Worm (Caenorhabditis elegans) whole organism, mixed stage, embryonic: Measurements from ENCODE around the gene clec-195.
"Not testable (repeated sequence)": the region's sequence is repeated elsewhere in the genome, so short reads cannot be mapped to it uniquely, and the experiment has no call there.

Source experiments
- bed-3 ChIP-seq: fragments of 200-800 bp; sonication (Bioruptor generic); optimal IDR thresholded peaks from 3 replicates; lab custom pipeline; 2018; ENCODE audit warnings: mild to moderate bottlenecking, missing genetic modification characterization, moderate library complexity, missing compliant biosample characterization
- blmp-1 ChIP-seq: fragments of 150-350 bp; optimal IDR thresholded peaks from 2 replicates; lab custom pipeline; 2014; ENCODE audit warnings: missing biosample characterization, missing genetic modification characterization
- ceh-39 ChIP-seq: fragments of 150-350 bp; optimal IDR thresholded peaks from 2 replicates; lab custom pipeline; 2014; ENCODE audit warnings: missing biosample characterization, missing genetic modification characterization
- ceh-83 ChIP-seq: fragments of 200-800 bp; sonication (Bioruptor generic); optimal IDR thresholded peaks from 2 replicates; lab custom pipeline; 2018; ENCODE audit warnings: mild to moderate bottlenecking, missing genetic modification characterization, missing compliant biosample characterization
- ces-1 ChIP-seq: fragments of 150-350 bp; optimal IDR thresholded peaks from 2 replicates; lab custom pipeline; 2014; ENCODE audit warnings: missing biosample characterization, missing genetic modification reagents, missing genetic modification characterization
- cnd-1 ChIP-seq: fragments of 200-800 bp; sonication (Bioruptor generic); optimal IDR thresholded peaks from 2 replicates; lab custom pipeline; 2018; ENCODE audit warnings: mild to moderate bottlenecking, missing genetic modification characterization, missing compliant biosample characterization
- drap-1 ChIP-seq: fragments of 200-800 bp; sonication (Bioruptor generic); optimal IDR thresholded peaks from 3 replicates; lab custom pipeline; 2018; ENCODE audit warnings: mild to moderate bottlenecking, missing genetic modification characterization, missing compliant biosample characterization
- elt-1 ChIP-seq: sonication (generic microtip); optimal IDR thresholded peaks from 2 replicates; lab custom pipeline; 2017; ENCODE audit warnings: missing genetic modification characterization, mild to moderate bottlenecking, missing compliant biosample characterization, antibody characterized with exemption, moderate library complexity, borderline replicate concordance; ENCODE audit not compliant: insufficient read depth
- elt-3 ChIP-seq: fragments of 150-350 bp; optimal IDR thresholded peaks from 2 replicates; lab custom pipeline; 2014; ENCODE audit warnings: missing biosample characterization, missing genetic modification characterization
- flh-1 ChIP-seq: fragments of 200-800 bp; sonication (Bioruptor generic); optimal IDR thresholded peaks from 2 replicates; lab custom pipeline; 2018; ENCODE audit warnings: mild to moderate bottlenecking, missing genetic modification characterization, moderate library complexity, missing compliant biosample characterization
- hlh-1 ChIP-seq: fragments of 150-350 bp; optimal IDR thresholded peaks from 2 replicates; lab custom pipeline; 2014; ENCODE audit warnings: missing biosample characterization, missing genetic modification reagents, missing genetic modification characterization
- lin-13 ChIP-seq: fragments of 150-350 bp; optimal IDR thresholded peaks from 2 replicates; lab custom pipeline; 2014; ENCODE audit warnings: missing biosample characterization, missing genetic modification characterization
- lin-32 ChIP-seq: fragments of 200-800 bp; sonication (Bioruptor generic); optimal IDR thresholded peaks from 2 replicates; lab custom pipeline; 2018; ENCODE audit warnings: mild to moderate bottlenecking, missing genetic modification characterization, missing compliant biosample characterization
- mab-5 ChIP-seq: fragments of 150-350 bp; optimal IDR thresholded peaks from 2 replicates; lab custom pipeline; 2014; ENCODE audit warnings: missing biosample characterization, missing genetic modification characterization
- mep-1 ChIP-seq: fragments of 150-350 bp; optimal IDR thresholded peaks from 2 replicates; lab custom pipeline; 2017; ENCODE audit warnings: missing biosample characterization, missing genetic modification reagents, missing genetic modification characterization, inconsistent platforms
- mls-2 ChIP-seq: sonication (generic microtip); optimal IDR thresholded peaks from 2 replicates; lab custom pipeline; 2016; ENCODE audit warnings: mild to moderate bottlenecking, missing genetic modification characterization, moderate library complexity, missing compliant biosample characterization
- nhr-12 ChIP-seq: fragments of 150-350 bp; optimal IDR thresholded peaks from 2 replicates; lab custom pipeline; 2014; ENCODE audit warnings: missing biosample characterization, missing genetic modification characterization
- nhr-237 ChIP-seq: fragments of 150-350 bp; optimal IDR thresholded peaks from 2 replicates; lab custom pipeline; 2014; ENCODE audit warnings: missing biosample characterization, missing genetic modification characterization
- nhr-28 ChIP-seq: fragments of 150-350 bp; optimal IDR thresholded peaks from 2 replicates; lab custom pipeline; 2014; ENCODE audit warnings: missing biosample characterization, missing genetic modification characterization
- nhr-76 ChIP-seq: sonication (generic microtip); optimal IDR thresholded peaks from 2 replicates; lab custom pipeline; 2017; ENCODE audit warnings: missing biosample characterization, missing genetic modification characterization
- pha-4 ChIP-seq: fragments of 150-350 bp; optimal IDR thresholded peaks from 2 replicates; lab custom pipeline; 2018; ENCODE audit warnings: missing biosample characterization, missing genetic modification reagents, missing genetic modification characterization
- sem-2 ChIP-seq: fragments of 200-800 bp; sonication (Bioruptor generic); optimal IDR thresholded peaks from 2 replicates; lab custom pipeline; 2018; ENCODE audit warnings: mild to moderate bottlenecking, missing genetic modification characterization, missing compliant biosample characterization
- tbx-8 ChIP-seq: fragments of 200-800 bp; sonication (Bioruptor generic); optimal IDR thresholded peaks from 2 replicates; lab custom pipeline; 2018; ENCODE audit warnings: mild to moderate bottlenecking, missing genetic modification characterization, moderate library complexity, missing compliant biosample characterization
- unc-120 ChIP-seq: sonication (generic microtip); optimal IDR thresholded peaks from 2 replicates; lab custom pipeline; 2017; ENCODE audit warnings: missing genetic modification characterization, missing compliant biosample characterization; ENCODE audit not compliant: poor library complexity, severe bottlenecking
- unc-39 ChIP-seq: fragments of 150-350 bp; optimal IDR thresholded peaks from 2 replicates; lab custom pipeline; 2014; ENCODE audit warnings: missing biosample characterization, missing genetic modification characterization
- unc-62 ChIP-seq: fragments of 150-350 bp; optimal IDR thresholded peaks from 2 replicates; lab custom pipeline; 2014; ENCODE audit warnings: missing biosample characterization, missing genetic modification reagents, missing genetic modification characterization
- zip-8 ChIP-seq: fragments of 150-350 bp; optimal IDR thresholded peaks from 2 replicates; lab custom pipeline; 2014; ENCODE audit warnings: missing biosample characterization, missing genetic modification characterization
- ztf-11 ChIP-seq: fragments of 150-350 bp; optimal IDR thresholded peaks from 2 replicates; lab custom pipeline; 2014; ENCODE audit warnings: missing biosample characterization, missing genetic modification characterization

Gene clec-195

ce11 chrIV:17084839-17085238 lies 39.2 kb upstream of the clec-195 start:
- no peak for TF ChIP-seq zip-8
- no peak for TF ChIP-seq nhr-237 (tag; lab: Kevin White, UChicago)
- no peak for TF ChIP-seq ceh-39
- no peak for TF ChIP-seq mab-5 (tag; lab: Kevin White, UChicago)
- TF ChIP-seq mep-1 (tag; lab: Kevin White, UChicago): no peak
- no peak for TF ChIP-seq lin-13 (tag; lab: Kevin White, UChicago)
- TF ChIP-seq lin-32 (GFP tag; lab: Kevin White, UChicago): no peak
- no peak for TF ChIP-seq unc-39 (tag; lab: Kevin White, UChicago)
- TF ChIP-seq unc-62 (GFP tag; lab: Kevin White, UChicago): no peak
- TF ChIP-seq, all 35 proteins: peak for 0

ce11 chrIV:17084317-17084716 lies 38.7 kb upstream of the clec-195 start:
- no peak for TF ChIP-seq nhr-12 (tag; lab: Kevin White, UChicago)
- TF ChIP-seq ztf-11 (tag; lab: Kevin White, UChicago): no peak
- no peak for TF ChIP-seq flh-1
- TF ChIP-seq mab-5 (tag; lab: Kevin White, UChicago): no peak
- TF ChIP-seq bed-3 (GFP tag; lab: Kevin White, UChicago): no peak
- no peak for TF ChIP-seq cnd-1
- no peak for TF ChIP-seq ceh-83 (GFP tag; lab: Kevin White, UChicago)
- TF ChIP-seq unc-62 (GFP tag; lab: Kevin White, UChicago): no peak
- no peak for TF ChIP-seq hlh-1 (tag; lab: Kevin White, UChicago)
- no peak for TF ChIP-seq nhr-237 (tag; lab: Kevin White, UChicago)
- no peak for TF ChIP-seq lin-32 (GFP tag; lab: Kevin White, UChicago)
- no peak for TF ChIP-seq tbx-8 (GFP tag; lab: Kevin White, UChicago)
- no peak for TF ChIP-seq mls-2
- no peak for TF ChIP-seq unc-120 (tag; lab: Kevin White, UChicago)
- no peak for TF ChIP-seq pha-4 (tag; lab: Kevin White, UChicago)

ce11 chrIV:17078649-17079048 lies 33.1 kb upstream of the clec-195 start, which contains the start of gene Y116A8C.25:
TSS of gene Y116A8C.25 (minus strand) at chrIV:17078749.
- TF ChIP-seq bed-3 (GFP tag; lab: Kevin White, UChicago) (no peak), cnd-1 (no peak), lin-32 (GFP tag; lab: Kevin White, UChicago) (no peak), unc-39 (tag; lab: Kevin White, UChicago) (no peak), nhr-76 (no peak), blmp-1 (tag; lab: Kevin White, UChicago) (no peak), nhr-28 (tag; lab: Kevin White, UChicago) (no peak), nhr-12 (tag; lab: Kevin White, UChicago) (no peak), elt-3 (tag; lab: Kevin White, UChicago) (no peak)

- TF ChIP-seq sem-2; ces-1 (GFP tag; lab: Kevin White, UChicago); lin-13 (tag; lab: Kevin White, UChicago): not testable (repeated sequence)
These were observed 25.2 kb upstream of the clec-195 start, which contains the start of gene Y116A8C.24 for ce11 chrIV:17070791-17071190. TSS of gene Y116A8C.24 (minus strand) at chrIV:17070891.

ce11 chrIV:17064937-17065336 lies 19.3 kb upstream of the clec-195 start, which contains the start of gene Y116A8C.465:
TSS of gene Y116A8C.465 (plus strand) at chrIV:17065237.
- not testable (repeated sequence) for TF ChIP-seq mls-2; ceh-83 (GFP tag; lab: Kevin White, UChicago); nhr-76

ce11 chrIV:17063700-17064099 lies 18.1 kb upstream of the clec-195 start, which contains the start of gene Y116A8C.467:
TSS of gene Y116A8C.467 (minus strand) at chrIV:17063800.
- not testable (repeated sequence) for TF ChIP-seq elt-1 (tag; lab: Kevin White, UChicago); drap-1; nhr-12 (tag; lab: Kevin White, UChicago)
- TF ChIP-seq, all 35 proteins: peak for 0; not testable (repeated sequence) for 35
